Worm (Caenorhabditis elegans) whole organism, young adult: Measurements from ENCODE around the gene K09C6.7.

Source experiments
- Y53F4B.3 ChIP-seq: fragments of 200-800 bp; sonication (Bioruptor generic); IDR thresholded peaks from 2 replicates; pipeline ENCODE4 v1.3.6; 2022; ENCODE audit warnings: missing genetic modification reagents, missing genetic modification characterization, missing compliant biosample characterization
- ZK185.1 ChIP-seq: sonication (generic microtip); optimal IDR thresholded peaks from 2 replicates; lab custom pipeline; 2016; ENCODE audit warnings: mild to moderate bottlenecking, missing genetic modification characterization, missing compliant biosample characterization; ENCODE audit not compliant: poor library complexity, severe bottlenecking
- die-1 ChIP-seq: sonication (generic microtip); optimal IDR thresholded peaks from 2 replicates; lab custom pipeline; 2016; ENCODE audit warnings: missing genotype, mild to moderate bottlenecking, missing genetic modification characterization, missing compliant biosample characterization
- egl-44 ChIP-seq: fragments of 200-800 bp; sonication (Bioruptor generic); IDR thresholded peaks from 2 replicates; pipeline ENCODE4 v1.3.6; 2022; ENCODE audit warnings: missing genetic modification reagents, missing genetic modification characterization, missing compliant biosample characterization
- him-1 ChIP-seq: sonication (generic microtip); optimal IDR thresholded peaks from 2 replicates; lab custom pipeline; 2016; ENCODE audit warnings: missing genotype, missing genetic modification reagents, missing genetic modification characterization, missing compliant biosample characterization
- let-607 ChIP-seq, 2 experiments: fragments of 200-800 bp in 1 of 2; sonication (Bioruptor generic) in 1 of 2; sonication (generic microtip) in 1 of 2; optimal IDR thresholded peaks; 2 replicates each; lab custom pipeline; 2016 to 2018; ENCODE audit warnings: mild to moderate bottlenecking in 2 of 2, missing compliant biosample characterization in 2 of 2, missing genetic modification characterization in 2 of 2, moderate library complexity in 2 of 2, missing genotype in 1 of 2
- snpc-4 ChIP-seq, 5 experiments: fragments of 150-350 bp in 1 of 5; sonication (generic microtip) in 4 of 5; optimal IDR thresholded peaks; 2 replicates each; lab custom pipeline; 2014 to 2018; ENCODE audit warnings: missing genetic modification characterization in 5 of 5, missing biosample characterization in 3 of 5, antibody characterized with exemption in 2 of 5, mild to moderate bottlenecking in 2 of 5, missing compliant biosample characterization in 2 of 5, missing genotype in 2 of 5, moderate library complexity in 2 of 5, missing genetic modification reagents in 1 of 5

DNA sequence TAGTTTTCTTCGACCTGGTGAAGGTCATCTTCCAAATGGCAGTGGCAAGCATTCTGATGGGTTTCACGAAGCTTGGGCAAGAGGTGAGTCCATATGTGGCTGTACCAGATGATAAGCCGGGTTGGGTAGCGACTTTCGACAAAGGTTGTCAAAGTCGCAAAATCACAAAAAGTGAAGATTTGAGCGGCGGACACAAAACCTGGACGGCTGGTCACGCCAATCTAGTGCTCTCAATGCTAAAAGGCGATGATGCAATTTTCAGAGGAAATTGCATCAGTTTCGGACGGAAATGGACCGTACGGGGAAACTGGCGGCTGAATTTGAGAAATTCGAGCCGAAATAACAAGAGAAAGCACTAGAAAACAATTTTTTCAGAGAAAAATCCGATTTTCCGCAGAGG lies 41.6 kb downstream of the K09C6.7 start:
- TF ChIP-seq let-607 (tag; optimal IDR thresholded peaks at IDR 0.05; lab: Kevin White, UChicago) (no peak), Y53F4B.3 (GFP tag; lab: Robert Waterston, UW) (no peak), him-1 (tag; lab: Kevin White, UChicago) (no peak), egl-44 (GFP tag; lab: Robert Waterston, UW) (no peak), die-1 (tag; lab: Kevin White, UChicago) (no peak), ZK185.1 (no peak), snpc-4 (GFP tag; optimal IDR thresholded peaks at IDR 0.05; lab: Kevin White, UChicago) (no peak), snpc-4 (tag; optimal IDR thresholded peaks at IDR 0.05; lab: Kevin White, UChicago) (peak in 3 of 4 experiments; percentile 37 to 82 (median 78))
